Worm (Caenorhabditis elegans) whole organism, young adult: ENCODE measurements around the gene wht-7.

Source experiments
- B0035.1 ChIP-seq: sonication (generic microtip); optimal IDR thresholded peaks from 2 replicates; lab custom pipeline; 2016; ENCODE audit warnings: missing genetic modification characterization, mild to moderate bottlenecking, missing compliant biosample characterization, missing genotype, missing genetic modification reagents
- D2030.7 ChIP-seq: fragments of 200-800 bp; sonication (Bioruptor generic); IDR thresholded peaks from 2 replicates; pipeline ENCODE4 v1.3.6; 2022; ENCODE audit warnings: missing genetic modification reagents, missing genetic modification characterization, missing compliant biosample characterization
- F10E7.11 ChIP-seq: sonication (generic microtip); optimal IDR thresholded peaks from 2 replicates; lab custom pipeline; 2017; ENCODE audit warnings: mild to moderate bottlenecking, missing genetic modification characterization, moderate library complexity, missing compliant biosample characterization
- F22D6.2 ChIP-seq: sonication (generic microtip); optimal IDR thresholded peaks from 2 replicates; lab custom pipeline; 2016; ENCODE audit warnings: mild to moderate bottlenecking, missing genetic modification characterization, missing compliant biosample characterization
- F37B4.10 ChIP-seq: fragments of 200-800 bp; sonication (Bioruptor generic); IDR thresholded peaks from 2 replicates; pipeline ENCODE4 v1.3.6; 2022; ENCODE audit warnings: missing genetic modification characterization, missing compliant biosample characterization
- F49E8.2 ChIP-seq: sonication (generic microtip); optimal IDR thresholded peaks from 3 replicates; lab custom pipeline; 2017; ENCODE audit warnings: missing genetic modification characterization, mild to moderate bottlenecking, missing compliant biosample characterization, antibody characterized with exemption, moderate library complexity; ENCODE audit not compliant: insufficient read depth
- F57C9.4 ChIP-seq: sonication (generic microtip); optimal IDR thresholded peaks from 2 replicates; lab custom pipeline; 2017; ENCODE audit warnings: mild to moderate bottlenecking, missing genetic modification characterization, missing compliant biosample characterization
- K12H6.12 ChIP-seq: fragments of 200-800 bp; sonication (Bioruptor generic); optimal IDR thresholded peaks from 2 replicates; lab custom pipeline; 2018; ENCODE audit warnings: mild to moderate bottlenecking, missing genetic modification characterization, missing compliant biosample characterization
- Y53F4B.3 ChIP-seq: fragments of 200-800 bp; sonication (Bioruptor generic); IDR thresholded peaks from 2 replicates; pipeline ENCODE4 v1.3.6; 2022; ENCODE audit warnings: missing genetic modification reagents, missing genetic modification characterization, missing compliant biosample characterization
- Y53G8AR.9 ChIP-seq: fragments of 200-800 bp; sonication (Bioruptor generic); conservative IDR thresholded peaks from 2 replicates; pipeline ENCODE4 v1.3.6; 2022; ENCODE audit warnings: missing genetic modification reagents, missing genetic modification characterization, missing compliant biosample characterization
- Y67H2A.10 ChIP-seq: fragments of 200-800 bp; sonication (Bioruptor generic); conservative IDR thresholded peaks from 2 replicates; pipeline ENCODE4 v1.3.6; 2022; ENCODE audit warnings: missing genetic modification reagents, missing genetic modification characterization, missing compliant biosample characterization
- akir-1 ChIP-seq: fragments of 200-800 bp; sonication (Bioruptor generic); optimal IDR thresholded peaks from 2 replicates; lab custom pipeline; 2018; ENCODE audit warnings: mild to moderate bottlenecking, missing genetic modification characterization, moderate library complexity, missing compliant biosample characterization
- atf-7 ChIP-seq: sonication (generic microtip); optimal IDR thresholded peaks from 2 replicates; lab custom pipeline; 2017; ENCODE audit warnings: mild to moderate bottlenecking, missing genetic modification characterization, missing compliant biosample characterization
- athp-1 ChIP-seq: sonication (generic microtip); optimal IDR thresholded peaks from 2 replicates; lab custom pipeline; 2017; ENCODE audit warnings: mild to moderate bottlenecking, missing genetic modification characterization, missing compliant biosample characterization
- attf-3 ChIP-seq: fragments of 200-800 bp; sonication (Bioruptor generic); conservative IDR thresholded peaks from 2 replicates; pipeline ENCODE4 v1.3.6; 2022; ENCODE audit warnings: missing genetic modification reagents, missing genetic modification characterization, missing compliant biosample characterization
- ccch-3 ChIP-seq: fragments of 200-800 bp; sonication (Bioruptor generic); optimal IDR thresholded peaks from 2 replicates; lab custom pipeline; 2018; ENCODE audit warnings: mild to moderate bottlenecking, missing genetic modification characterization, missing compliant biosample characterization
- ceh-58 ChIP-seq: fragments of 200-800 bp; sonication (Bioruptor generic); IDR thresholded peaks from 2 replicates; pipeline ENCODE4 v1.3.6; 2022; ENCODE audit warnings: missing genetic modification characterization, missing compliant biosample characterization
- ceh-91 ChIP-seq: fragments of 200-800 bp; sonication (Bioruptor generic); IDR thresholded peaks from 2 replicates; pipeline ENCODE4 v1.3.6; 2022; ENCODE audit warnings: missing genetic modification reagents, missing genetic modification characterization, missing compliant biosample characterization
- dpff-1 ChIP-seq: sonication (generic microtip); optimal IDR thresholded peaks from 2 replicates; lab custom pipeline; 2017; ENCODE audit warnings: mild to moderate bottlenecking, missing genetic modification characterization, missing compliant biosample characterization
- dpl-1 ChIP-seq: fragments of 150-350 bp; optimal IDR thresholded peaks from 2 replicates; lab custom pipeline; 2014; ENCODE audit warnings: missing biosample characterization, missing genetic modification reagents, missing genetic modification characterization
- efl-1 ChIP-seq: fragments of 150-350 bp; optimal IDR thresholded peaks from 2 replicates; lab custom pipeline; 2014; ENCODE audit warnings: missing biosample characterization, missing genetic modification reagents, missing genetic modification characterization
- ets-4 ChIP-seq: fragments of 200-800 bp; sonication (Bioruptor generic); optimal IDR thresholded peaks from 2 replicates; lab custom pipeline; 2018; ENCODE audit warnings: mild to moderate bottlenecking, missing genetic modification characterization, missing compliant biosample characterization
- fkh-3 ChIP-seq: sonication (generic microtip); optimal IDR thresholded peaks from 2 replicates; lab custom pipeline; 2016; ENCODE audit warnings: mild to moderate bottlenecking, missing genetic modification characterization, missing compliant biosample characterization
- him-1 ChIP-seq: sonication (generic microtip); optimal IDR thresholded peaks from 2 replicates; lab custom pipeline; 2016; ENCODE audit warnings: missing genotype, missing genetic modification reagents, missing genetic modification characterization, missing compliant biosample characterization
- let-526 ChIP-seq: fragments of 200-800 bp; sonication (Bioruptor generic); IDR thresholded peaks from 2 replicates; pipeline ENCODE4 v1.3.6; 2022; ENCODE audit warnings: missing genetic modification reagents, missing genetic modification characterization, missing compliant biosample characterization
- let-607 ChIP-seq, 2 experiments: fragments of 200-800 bp in 1 of 2; sonication (Bioruptor generic) in 1 of 2; sonication (generic microtip) in 1 of 2; optimal IDR thresholded peaks; 2 replicates each; lab custom pipeline; 2016 to 2018; ENCODE audit warnings: mild to moderate bottlenecking in 2 of 2, missing compliant biosample characterization in 2 of 2, missing genetic modification characterization in 2 of 2, moderate library complexity in 2 of 2, missing genotype in 1 of 2
- lir-1 ChIP-seq: fragments of 200-800 bp; sonication (Bioruptor generic); conservative IDR thresholded peaks from 2 replicates; pipeline ENCODE4 v1.3.6; 2022; ENCODE audit warnings: missing genetic modification reagents, missing genetic modification characterization, missing compliant biosample characterization
- lsl-1 ChIP-seq: fragments of 200-800 bp; sonication (Bioruptor generic); optimal IDR thresholded peaks from 2 replicates; lab custom pipeline; 2018; ENCODE audit warnings: mild to moderate bottlenecking, missing genetic modification characterization, moderate library complexity, missing compliant biosample characterization
- madf-6 ChIP-seq: fragments of 200-800 bp; sonication (Bioruptor generic); IDR thresholded peaks from 2 replicates; pipeline ENCODE4 v1.3.6; 2022; ENCODE audit warnings: missing genetic modification reagents, missing genetic modification characterization, missing compliant biosample characterization
- mcd-1 ChIP-seq: fragments of 200-800 bp; sonication (Bioruptor generic); IDR thresholded peaks from 2 replicates; pipeline ENCODE4 v1.3.6; 2022; ENCODE audit warnings: missing genetic modification reagents, missing genetic modification characterization, missing compliant biosample characterization
- nhr-120 ChIP-seq: fragments of 200-800 bp; sonication (Bioruptor generic); IDR thresholded peaks from 2 replicates; pipeline ENCODE4 v1.3.6; 2022; ENCODE audit warnings: missing genetic modification characterization, missing compliant biosample characterization
- pbrm-1 ChIP-seq: fragments of 200-800 bp; sonication (Bioruptor generic); IDR thresholded peaks from 2 replicates; pipeline ENCODE4 v1.3.6; 2022; ENCODE audit warnings: missing genetic modification reagents, missing genetic modification characterization, missing compliant biosample characterization
- pha-4 ChIP-seq: fragments of 150-350 bp; sonication (generic microtip); optimal IDR thresholded peaks from 2 replicates; lab custom pipeline; 2014; ENCODE audit warnings: missing biosample characterization, missing genetic modification reagents, missing genetic modification characterization
- rec-8 ChIP-seq, 2 experiments: sonication (generic microtip); optimal IDR thresholded peaks; 2 replicates each; lab custom pipeline; 2016; ENCODE audit warnings: mild to moderate bottlenecking in 2 of 2, missing genetic modification characterization in 2 of 2, missing genetic modification reagents in 2 of 2, missing genotype in 2 of 2, missing biosample characterization in 1 of 2, missing compliant biosample characterization in 1 of 2, moderate library complexity in 1 of 2
- repo-1 ChIP-seq: sonication (generic microtip); optimal IDR thresholded peaks from 2 replicates; lab custom pipeline; 2017; ENCODE audit warnings: mild to moderate bottlenecking, missing genetic modification characterization, missing compliant biosample characterization
- rpc-1 ChIP-seq, 2 experiments: fragments of 150-350 bp in 1 of 2; sonication (generic microtip) in 1 of 2; optimal IDR thresholded peaks; 2 replicates each; lab custom pipeline; 2014 to 2018; ENCODE audit warnings: missing biosample characterization in 1 of 2, missing genetic modification characterization in 1 of 2, missing genetic modification reagents in 1 of 2, missing genotype in 1 of 2
- snpc-1.3 ChIP-seq: sonication (generic microtip); optimal IDR thresholded peaks from 2 replicates; lab custom pipeline; 2017; ENCODE audit warnings: missing genetic modification characterization, mild to moderate bottlenecking, missing compliant biosample characterization, antibody characterized with exemption, moderate library complexity, missing genotype, missing genetic modification reagents; ENCODE audit not compliant: insufficient read depth
- snpc-4 ChIP-seq, 5 experiments: fragments of 150-350 bp in 1 of 5; sonication (generic microtip) in 4 of 5; optimal IDR thresholded peaks; 2 replicates each; lab custom pipeline; 2014 to 2018; ENCODE audit warnings: missing genetic modification characterization in 5 of 5, missing biosample characterization in 3 of 5, antibody characterized with exemption in 2 of 5, mild to moderate bottlenecking in 2 of 5, missing compliant biosample characterization in 2 of 5, missing genotype in 2 of 5, moderate library complexity in 2 of 5, missing genetic modification reagents in 1 of 5
- somi-1 ChIP-seq: fragments of 200-800 bp; sonication (Bioruptor generic); optimal IDR thresholded peaks from 2 replicates; lab custom pipeline; 2018; ENCODE audit warnings: mild to moderate bottlenecking, missing genetic modification characterization, missing compliant biosample characterization

Gene wht-7

DNA sequence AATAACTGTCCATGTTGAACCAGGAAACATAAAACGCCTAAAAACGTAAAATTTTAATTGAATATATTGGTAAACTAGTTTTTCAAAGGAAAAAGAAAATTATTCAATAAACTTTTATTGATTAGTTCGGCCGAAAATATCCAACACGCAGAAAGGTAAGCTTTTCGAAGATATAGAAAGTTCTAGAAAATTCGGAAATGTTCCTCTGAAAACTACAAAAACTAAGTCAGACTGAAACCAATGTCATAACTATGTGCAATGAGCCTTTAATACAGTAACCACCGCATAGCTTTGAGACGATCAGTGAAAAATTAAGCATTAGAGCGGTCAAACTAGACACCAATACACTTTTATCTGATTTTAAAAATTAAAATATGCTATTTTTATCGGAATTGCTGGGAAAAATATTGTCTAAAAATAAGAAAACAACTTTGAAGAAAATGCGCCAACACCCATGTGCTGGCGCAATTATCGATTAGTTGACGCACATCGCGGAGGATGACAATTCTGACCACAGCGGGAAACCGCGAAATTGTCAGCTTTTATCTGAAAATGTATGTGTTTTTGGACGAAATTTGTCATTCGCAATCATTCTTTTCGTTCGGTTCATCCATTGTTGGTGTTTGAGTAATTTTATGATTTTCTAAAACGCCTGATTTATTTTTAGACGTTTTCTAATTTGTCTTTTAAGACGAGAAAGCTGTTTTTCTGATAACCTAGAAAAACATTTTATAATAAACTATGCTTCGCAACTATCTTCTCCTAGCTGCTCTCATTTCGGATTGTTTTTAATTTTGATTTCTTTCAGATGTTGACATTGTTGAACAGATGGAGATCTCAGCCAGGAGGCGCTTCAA, 49.2 kb upstream of the wht-7 start, which contains the start of the genes C23G10.7 and rpn-2 (continued):
- peak; percentile 62 for TF ChIP-seq dpl-1 (GFP tag; lab: Kevin White, UChicago)
- TF ChIP-seq efl-1 (GFP tag; lab: Kevin White, UChicago) = peak; percentile 88
- TF ChIP-seq snpc-1.3 (tag; lab: Kevin White, UChicago) = no peak
- TF ChIP-seq akir-1 = no peak
- no peak for TF ChIP-seq F57C9.4 (tag; lab: Kevin White, UChicago)
- TF ChIP-seq somi-1 (GFP tag; lab: Kevin White, UChicago) = no peak
- no peak for TF ChIP-seq rec-8 (tag; optimal IDR thresholded peaks at IDR 0.05; lab: Kevin White, UChicago)
- TF ChIP-seq mcd-1 (GFP tag; lab: Robert Waterston, UW) = peak; percentile 72
- TF ChIP-seq F37B4.10 (GFP tag; lab: Robert Waterston, UW) = no peak
- no peak for TF ChIP-seq fkh-3 (tag; lab: Kevin White, UChicago)

DNA sequence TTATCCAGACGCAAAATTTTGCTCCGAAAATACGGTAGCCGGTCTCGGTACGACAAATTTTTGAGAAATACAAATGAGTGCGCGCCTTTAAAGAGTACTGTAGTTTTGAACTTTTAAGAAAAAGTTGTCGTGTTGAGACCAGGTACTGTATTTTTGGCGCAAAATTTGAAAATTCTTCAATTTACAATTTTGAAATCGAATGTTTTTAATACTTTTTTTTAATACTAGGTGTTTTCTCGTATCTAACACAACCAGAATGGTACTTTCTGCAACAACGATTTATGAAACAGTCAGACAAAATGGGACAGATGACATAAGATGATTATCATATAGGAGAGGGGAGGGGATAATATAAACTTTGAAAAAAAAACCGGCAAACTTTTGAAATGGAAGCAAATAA, 46.3 kb upstream of the wht-7 start:
- TF ChIP-seq B0035.1 (tag; lab: Kevin White, UChicago) (no peak), lir-1 (no peak), fkh-3 (tag; lab: Kevin White, UChicago) (peak; percentile 11), pha-4 (tag; lab: Kevin White, UChicago) (no peak), snpc-4 (GFP tag; optimal IDR thresholded peaks at IDR 0.05; lab: Kevin White, UChicago) (no peak), snpc-4 (tag; optimal IDR thresholded peaks at IDR 0.05; lab: Kevin White, UChicago) (no peak), snpc-1.3 (tag; lab: Kevin White, UChicago) (peak; percentile 18), lsl-1 (GFP tag; lab: Kevin White, UChicago) (peak; percentile 40), F49E8.2 (peak; percentile 76), ceh-58 (GFP tag; lab: Robert Waterston, UW) (0 out of 2 replicates have a peak, but pooled peaks have one; percentile 34), repo-1 (peak; percentile 50), dpff-1 (tag; lab: Kevin White, UChicago) (peak; percentile 27), pbrm-1 (GFP tag; lab: Robert Waterston, UW) (0 out of 2 replicates have a peak, but pooled peaks have one; percentile 34), madf-6 (GFP tag; lab: Robert Waterston, UW) (peak; percentile 56), F10E7.11 (peak; percentile 33)

DNA sequence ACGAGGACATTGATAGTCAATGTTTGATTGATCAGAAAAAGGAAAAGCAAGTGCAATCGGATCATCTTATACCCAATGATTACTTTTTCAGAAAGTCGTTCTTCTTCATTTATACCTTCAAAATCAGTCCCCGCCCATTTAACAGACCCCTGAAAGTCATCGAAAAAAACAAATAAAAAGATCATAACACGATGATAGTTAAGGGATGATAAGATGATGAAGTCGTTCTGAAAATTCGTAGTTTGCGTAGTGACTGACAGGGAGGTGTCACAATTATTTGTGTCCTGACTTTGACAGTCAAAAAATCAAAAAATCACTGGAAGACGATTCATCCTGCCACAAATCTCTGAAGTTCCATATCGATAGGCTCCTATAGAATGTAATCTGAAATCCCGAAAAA, 45.1 kb upstream of the wht-7 start, which contains the start of gene ugt-66:
ugt-66 (minus strand) TSS at position 101 of the 400 bp plus-strand sequence.
- TF ChIP-seq Y67H2A.10 (GFP tag; lab: Robert Waterston, UW) = no peak
- no peak for TF ChIP-seq madf-6 (GFP tag; lab: Robert Waterston, UW)
- no peak for TF ChIP-seq ceh-91 (GFP tag; lab: Robert Waterston, UW)
- TF ChIP-seq K12H6.12 (tag; lab: Kevin White, UChicago) = no peak
- TF ChIP-seq atf-7 (tag; lab: Kevin White, UChicago) = no peak
- no peak for TF ChIP-seq ccch-3 (GFP tag; lab: Kevin White, UChicago)
- TF ChIP-seq D2030.7 (GFP tag; lab: Robert Waterston, UW) = no peak
- no peak for TF ChIP-seq F22D6.2
- no peak for TF ChIP-seq ets-4 (GFP tag; lab: Kevin White, UChicago)
- no peak for TF ChIP-seq nhr-120 (GFP tag; lab: Robert Waterston, UW)
- no peak for TF ChIP-seq athp-1 (tag; lab: Kevin White, UChicago)
- no peak for TF ChIP-seq let-526 (GFP tag; lab: Robert Waterston, UW)
- TF ChIP-seq let-607 (tag; optimal IDR thresholded peaks at IDR 0.05; lab: Kevin White, UChicago) = no peak
- TF ChIP-seq Y53F4B.3 (GFP tag; lab: Robert Waterston, UW) = no peak
- no peak for TF ChIP-seq him-1 (tag; lab: Kevin White, UChicago)
- no peak for TF ChIP-seq rpc-1 (optimal IDR thresholded peaks at IDR 0.05; lab: Kevin White, UChicago)
- TF ChIP-seq rpc-1 (tag; optimal IDR thresholded peaks at IDR 0.05; lab: Kevin White, UChicago) = no peak
- TF ChIP-seq Y53G8AR.9 = no peak
- no peak for TF ChIP-seq attf-3 (GFP tag; lab: Robert Waterston, UW)
